Worm (Caenorhabditis elegans) whole organism, L2 larva: ENCODE data around the gene vab-3.

Experiments used
- C34F6.9 ChIP-seq: fragments of 150-350 bp; optimal IDR thresholded peaks from 2 replicates; lab custom pipeline; 2014; ENCODE audit warnings: missing biosample characterization, missing genetic modification characterization
- F13H6.1 ChIP-seq: sonication (generic microtip); optimal IDR thresholded peaks from 2 replicates; lab custom pipeline; 2016; ENCODE audit warnings: missing genetic modification characterization, missing compliant biosample characterization
- R02D3.7 ChIP-seq: fragments of 150-350 bp; optimal IDR thresholded peaks from 2 replicates; lab custom pipeline; 2014; ENCODE audit warnings: missing biosample characterization, missing genetic modification characterization
- Y55F3AM.14 ChIP-seq: fragments of 200-800 bp; sonication (Bioruptor generic); optimal IDR thresholded peaks from 2 replicates; lab custom pipeline; 2018; ENCODE audit warnings: mild to moderate bottlenecking, missing genetic modification characterization, missing compliant biosample characterization
- alr-1 ChIP-seq: fragments of 150-350 bp; optimal IDR thresholded peaks from 2 replicates; lab custom pipeline; 2014; ENCODE audit warnings: missing biosample characterization, missing genetic modification characterization
- aly-2 ChIP-seq: fragments of 150-350 bp; optimal IDR thresholded peaks from 2 replicates; lab custom pipeline; 2014; ENCODE audit warnings: missing biosample characterization, missing genetic modification characterization
- ama-1 ChIP-seq: fragments of 150-350 bp; optimal IDR thresholded peaks from 2 replicates; lab custom pipeline; 2018; ENCODE audit warnings: inconsistent platforms
- blmp-1 ChIP-seq: sonication (generic microtip); optimal IDR thresholded peaks from 2 replicates; lab custom pipeline; 2017; ENCODE audit warnings: missing genetic modification characterization, mild to moderate bottlenecking, missing compliant biosample characterization, antibody characterized with exemption, moderate library complexity; ENCODE audit not compliant: insufficient read depth
- ceh-16 ChIP-seq: fragments of 150-350 bp; optimal IDR thresholded peaks from 2 replicates; lab custom pipeline; 2014; ENCODE audit warnings: missing biosample characterization, missing genetic modification characterization
- ceh-82 ChIP-seq: fragments of 150-350 bp; optimal IDR thresholded peaks from 2 replicates; lab custom pipeline; 2014; ENCODE audit warnings: missing biosample characterization, missing genetic modification characterization
- crh-2 ChIP-seq: sonication (generic microtip); optimal IDR thresholded peaks from 2 replicates; lab custom pipeline; 2017; ENCODE audit warnings: missing biosample characterization, missing genetic modification characterization
- dmd-4 ChIP-seq: sonication (generic microtip); optimal IDR thresholded peaks from 2 replicates; lab custom pipeline; 2017; ENCODE audit warnings: missing biosample characterization, missing genetic modification characterization
- egl-27 ChIP-seq: sonication (generic microtip); optimal IDR thresholded peaks from 3 replicates; lab custom pipeline; 2017; ENCODE audit warnings: missing biosample characterization, missing genetic modification reagents, missing genetic modification characterization
- elt-1 ChIP-seq: fragments of 150-350 bp; optimal IDR thresholded peaks from 2 replicates; lab custom pipeline; 2014; ENCODE audit warnings: missing biosample characterization, missing genetic modification characterization
- elt-3 ChIP-seq: sonication (generic microtip); optimal IDR thresholded peaks from 2 replicates; lab custom pipeline; 2017; ENCODE audit warnings: missing biosample characterization, missing genetic modification characterization
- fos-1 ChIP-seq: fragments of 150-350 bp; optimal IDR thresholded peaks from 2 replicates; lab custom pipeline; 2014; ENCODE audit warnings: missing biosample characterization, missing genetic modification characterization
- lin-11 ChIP-seq: fragments of 150-350 bp; sonication (generic microtip); optimal IDR thresholded peaks from 2 replicates; lab custom pipeline; 2014; ENCODE audit warnings: missing biosample characterization, missing genetic modification characterization, inconsistent platforms, mixed read lengths
- lin-13 ChIP-seq: fragments of 150-350 bp; optimal IDR thresholded peaks from 2 replicates; lab custom pipeline; 2014; ENCODE audit warnings: missing biosample characterization, missing genetic modification reagents, missing genetic modification characterization
- lin-39 ChIP-seq: fragments of 150-350 bp; optimal IDR thresholded peaks from 2 replicates; lab custom pipeline; 2014; ENCODE audit warnings: missing biosample characterization, missing genetic modification reagents, missing genetic modification characterization
- lsy-2 ChIP-seq, 2 experiments: fragments of 150-350 bp in 1 of 2; sonication (generic microtip) in 1 of 2; optimal IDR thresholded peaks; 2 replicates each; lab custom pipeline; 2014 to 2017; ENCODE audit warnings: missing biosample characterization in 2 of 2, missing genetic modification characterization in 2 of 2
- mab-5 ChIP-seq: fragments of 150-350 bp; optimal IDR thresholded peaks from 2 replicates; lab custom pipeline; 2014; ENCODE audit warnings: missing biosample characterization, missing genetic modification characterization
- mdl-1 ChIP-seq, 2 experiments: fragments of 150-350 bp in 1 of 2; sonication (generic microtip) in 1 of 2; optimal IDR thresholded peaks; 2 replicates each; lab custom pipeline; 2017; ENCODE audit warnings: missing biosample characterization in 2 of 2, missing genetic modification characterization in 2 of 2
- nhr-10 ChIP-seq: sonication (generic microtip); optimal IDR thresholded peaks from 2 replicates; lab custom pipeline; 2017; ENCODE audit warnings: missing biosample characterization, missing genetic modification characterization
- nhr-12 ChIP-seq: fragments of 150-350 bp; optimal IDR thresholded peaks from 2 replicates; lab custom pipeline; 2014; ENCODE audit warnings: missing biosample characterization, missing genetic modification characterization
- nhr-129 ChIP-seq: fragments of 150-350 bp; optimal IDR thresholded peaks from 2 replicates; lab custom pipeline; 2014; ENCODE audit warnings: missing biosample characterization, missing genetic modification characterization
- nhr-21 ChIP-seq: fragments of 150-350 bp; optimal IDR thresholded peaks from 2 replicates; lab custom pipeline; 2014; ENCODE audit warnings: missing biosample characterization, missing genetic modification characterization
- nhr-23 ChIP-seq: fragments of 150-350 bp; optimal IDR thresholded peaks from 2 replicates; lab custom pipeline; 2014; ENCODE audit warnings: missing biosample characterization, missing genetic modification reagents, missing genetic modification characterization
- nhr-237 ChIP-seq: fragments of 150-350 bp; optimal IDR thresholded peaks from 2 replicates; lab custom pipeline; 2014; ENCODE audit warnings: missing biosample characterization, missing genetic modification characterization
- nhr-6 ChIP-seq: fragments of 150-350 bp; optimal IDR thresholded peaks from 2 replicates; lab custom pipeline; 2014; ENCODE audit warnings: missing biosample characterization, missing genetic modification characterization
- nhr-77 ChIP-seq: fragments of 150-350 bp; optimal IDR thresholded peaks from 2 replicates; lab custom pipeline; 2014; ENCODE audit warnings: missing biosample characterization, missing genetic modification characterization
- peb-1 ChIP-seq: fragments of 150-350 bp; optimal IDR thresholded peaks from 2 replicates; lab custom pipeline; 2014; ENCODE audit warnings: missing biosample characterization, missing genetic modification characterization
- sem-4 ChIP-seq: fragments of 150-350 bp; optimal IDR thresholded peaks from 2 replicates; lab custom pipeline; 2014; ENCODE audit warnings: missing biosample characterization, missing genetic modification reagents, missing genetic modification characterization
- skn-1 ChIP-seq: sonication (generic microtip); optimal IDR thresholded peaks from 2 replicates; lab custom pipeline; 2017; ENCODE audit warnings: missing biosample characterization, missing genetic modification characterization
- sma-3 ChIP-seq: sonication (generic microtip); optimal IDR thresholded peaks from 2 replicates; lab custom pipeline; 2016; ENCODE audit warnings: missing genetic modification reagents, missing genetic modification characterization, missing compliant biosample characterization
- sma-9 ChIP-seq, 2 experiments: fragments of 150-350 bp in 1 of 2; sonication (generic microtip) in 1 of 2; optimal IDR thresholded peaks; 2 replicates each; lab custom pipeline; 2014 to 2016; ENCODE audit warnings: missing genetic modification characterization in 2 of 2, mild to moderate bottlenecking in 1 of 2, missing biosample characterization in 1 of 2, missing compliant biosample characterization in 1 of 2, missing genetic modification reagents in 1 of 2, moderate library complexity in 1 of 2
- snpc-4 ChIP-seq: fragments of 150-350 bp; optimal IDR thresholded peaks from 2 replicates; lab custom pipeline; 2014; ENCODE audit warnings: missing biosample characterization, missing genetic modification characterization
- unc-39 ChIP-seq: fragments of 150-350 bp; optimal IDR thresholded peaks from 2 replicates; lab custom pipeline; 2014; ENCODE audit warnings: missing biosample characterization, missing genetic modification characterization
- unc-55 ChIP-seq: fragments of 150-350 bp; sonication (generic microtip); optimal IDR thresholded peaks from 3 replicates; lab custom pipeline; 2014; ENCODE audit warnings: missing biosample characterization, missing genetic modification reagents, missing genetic modification characterization
- unc-62 ChIP-seq: fragments of 150-350 bp; optimal IDR thresholded peaks from 2 replicates; lab custom pipeline; 2014; ENCODE audit warnings: missing biosample characterization, missing genetic modification reagents, missing genetic modification characterization
- ztf-1 ChIP-seq: fragments of 200-800 bp; sonication (Bioruptor generic); conservative IDR thresholded peaks from 2 replicates; pipeline ENCODE4 v1.3.6; 2022; ENCODE audit warnings: missing genetic modification characterization, missing compliant biosample characterization
- ztf-11 ChIP-seq: sonication (generic microtip); optimal IDR thresholded peaks from 2 replicates; lab custom pipeline; 2017; ENCODE audit warnings: missing biosample characterization, missing genetic modification characterization
- ztf-4 ChIP-seq: fragments of 150-350 bp; optimal IDR thresholded peaks from 2 replicates; lab custom pipeline; 2014; ENCODE audit warnings: missing biosample characterization, missing genetic modification characterization

Gene vab-3

DNA sequence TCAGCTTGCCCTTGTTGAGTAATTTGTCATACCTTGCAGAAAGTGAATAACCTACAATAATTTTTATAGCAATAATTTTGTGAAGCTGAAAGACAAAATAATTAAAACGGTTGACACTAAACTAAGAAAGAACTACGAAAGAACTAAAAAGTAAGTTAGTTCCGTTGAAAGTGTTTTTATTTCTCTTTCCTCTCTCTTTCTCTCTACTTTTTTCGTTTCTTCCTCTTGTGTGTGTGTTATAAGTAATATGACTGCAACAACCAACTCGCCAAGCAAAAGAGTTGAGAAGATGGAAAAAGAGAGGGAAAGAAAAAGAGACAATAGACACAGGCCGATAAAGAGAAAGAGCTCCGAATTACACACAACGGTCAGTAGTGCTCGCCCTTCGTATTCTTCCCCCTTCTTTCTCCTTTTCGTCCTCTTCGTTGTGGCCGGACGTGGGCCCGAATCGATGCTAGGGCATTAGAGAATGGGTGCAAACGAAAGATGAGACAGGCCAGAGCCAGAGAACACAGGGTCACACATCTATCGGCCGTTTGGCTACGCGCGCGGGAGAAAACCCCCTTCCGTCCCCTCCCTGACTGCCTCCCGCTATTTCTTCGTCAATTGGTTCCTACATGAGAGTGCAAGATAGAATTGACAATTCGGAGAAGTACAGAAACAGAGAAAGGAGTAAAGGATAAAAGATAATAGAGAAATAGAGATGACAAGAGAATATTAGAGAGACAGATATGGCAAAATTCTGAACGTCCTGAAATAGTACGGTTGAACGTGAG is 55.7 kb downstream of the vab-3 start, which contains the start of gene syd-2 (continued):
- no peak for TF ChIP-seq nhr-12
- peak; percentile 81 for TF ChIP-seq lin-39 (tag; lab: Kevin White, UChicago)
- peak; percentile 22 for TF ChIP-seq blmp-1 (tag; lab: Kevin White, UChicago)
- TF ChIP-seq ztf-11 (tag; lab: Kevin White, UChicago), result no peak
- TF ChIP-seq unc-62 (GFP tag; lab: Kevin White, UChicago), result no peak
- peak; percentile 46 for TF ChIP-seq nhr-21 (tag; lab: Kevin White, UChicago)
- TF ChIP-seq R02D3.7 (tag; lab: Kevin White, UChicago), result no peak
- TF ChIP-seq ztf-1 (GFP tag; lab: Robert Waterston, UW), result no peak
- TF ChIP-seq sma-9 (GFP tag; optimal IDR thresholded peaks at IDR 0.05; lab: Kevin White, UChicago), result peak; percentile 54
- TF ChIP-seq sma-9 (tag; optimal IDR thresholded peaks at IDR 0.05; lab: Kevin White, UChicago), result no peak

DNA sequence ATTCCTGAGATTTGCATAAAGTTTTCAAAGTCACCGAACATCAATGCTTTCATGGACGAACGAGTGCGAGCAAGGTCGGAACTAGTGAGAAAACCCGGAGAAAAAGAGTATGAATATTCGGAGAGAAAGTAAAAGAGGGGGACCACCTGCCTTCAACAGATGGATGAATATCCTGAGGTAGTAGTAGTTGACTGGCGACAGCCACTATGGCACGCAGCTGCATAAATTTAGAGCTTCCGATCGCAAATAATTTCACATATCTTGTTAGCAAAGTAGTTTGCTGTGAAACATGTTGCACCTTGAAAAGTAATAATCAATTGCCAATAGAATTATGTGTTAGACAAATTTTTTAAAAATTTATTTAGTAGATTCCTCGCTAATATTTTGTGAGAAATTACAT is 57.1 kb downstream of the vab-3 start:
- TF ChIP-seq blmp-1 (tag; lab: Kevin White, UChicago) (no peak), elt-3 (tag; lab: Kevin White, UChicago) (no peak), skn-1 (no peak), C34F6.9 (no peak), sma-9 (GFP tag; optimal IDR thresholded peaks at IDR 0.05; lab: Kevin White, UChicago) (no peak), sma-9 (tag; optimal IDR thresholded peaks at IDR 0.05; lab: Kevin White, UChicago) (no peak), lin-11 (no peak), sem-4 (no peak), nhr-237 (no peak), egl-27 (tag; lab: Kevin White, UChicago) (no peak), nhr-12 (no peak), peb-1 (tag; lab: Kevin White, UChicago) (no peak), alr-1 (tag; lab: Kevin White, UChicago) (no peak), aly-2 (tag; lab: Kevin White, UChicago) (no peak)

DNA sequence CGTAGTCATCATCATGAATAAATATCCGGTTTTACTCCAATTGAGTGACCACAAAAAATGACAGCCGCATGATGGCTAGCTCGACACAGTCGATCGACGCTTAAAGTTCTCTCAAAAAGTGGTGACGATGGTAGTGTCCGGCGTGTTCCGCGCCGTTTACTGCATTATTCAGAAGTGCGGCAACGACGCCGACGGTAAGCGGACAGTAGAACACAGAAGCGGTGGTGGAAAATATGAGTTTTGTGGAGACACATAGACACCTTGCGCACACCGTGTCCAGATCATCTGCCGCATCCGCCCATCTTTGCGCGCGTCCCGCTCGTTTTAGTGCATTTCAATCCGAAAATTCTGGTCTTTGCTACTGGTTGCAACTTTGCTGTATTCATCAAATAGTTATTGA is 59.5 kb downstream of the vab-3 start, which contains the start of gene F59F5.7:
Gene F59F5.7 (plus strand): TSS at position 301 of the 400 bp plus-strand sequence.
- TF ChIP-seq sem-4 (no peak), peb-1 (tag; lab: Kevin White, UChicago) (no peak), snpc-4 (tag; lab: Kevin White, UChicago) (no peak), sma-9 (GFP tag; optimal IDR thresholded peaks at IDR 0.05; lab: Kevin White, UChicago) (no peak), sma-9 (tag; optimal IDR thresholded peaks at IDR 0.05; lab: Kevin White, UChicago) (no peak), nhr-23 (tag; lab: Kevin White, UChicago) (no peak), ztf-11 (tag; lab: Kevin White, UChicago) (no peak), sma-3 (GFP tag; lab: Kevin White, UChicago) (no peak), ceh-82 (no peak), fos-1 (no peak), unc-39 (tag; lab: Kevin White, UChicago) (no peak), blmp-1 (tag; lab: Kevin White, UChicago) (no peak), Y55F3AM.14 (GFP tag; lab: Kevin White, UChicago) (no peak), R02D3.7 (tag; lab: Kevin White, UChicago) (no peak), nhr-12 (no peak), lin-13 (GFP tag; lab: Kevin White, UChicago) (no peak), mdl-1 (tag; optimal IDR thresholded peaks at IDR 0.05; lab: Kevin White, UChicago) (no peak), egl-27 (tag; lab: Kevin White, UChicago) (no peak)

DNA sequence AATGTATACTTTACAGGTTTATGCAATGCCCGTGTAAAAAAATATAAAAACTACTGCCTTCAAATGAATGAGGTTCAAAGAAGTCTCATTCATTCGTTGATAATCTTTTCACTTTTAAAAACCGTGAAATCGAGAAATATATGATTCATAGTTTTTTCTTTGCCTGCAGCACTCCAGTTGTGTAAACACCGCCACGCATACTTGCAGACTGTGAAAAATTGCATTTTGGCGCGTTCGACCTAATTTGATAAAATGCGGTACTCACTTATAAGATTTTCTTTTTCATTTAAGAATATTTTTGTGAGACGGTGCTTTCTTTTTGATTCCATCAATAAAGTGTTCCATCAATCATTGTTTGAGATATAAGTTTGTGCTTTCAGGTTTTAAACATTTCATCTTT is 67.1 kb downstream of the vab-3 start:
- TF ChIP-seq elt-3 (tag; lab: Kevin White, UChicago) (no peak), nhr-6 (tag; lab: Kevin White, UChicago) (no peak), snpc-4 (tag; lab: Kevin White, UChicago) (no peak), nhr-237 (no peak), mdl-1 (tag; optimal IDR thresholded peaks at IDR 0.05; lab: Kevin White, UChicago) (no peak), nhr-21 (tag; lab: Kevin White, UChicago) (no peak), nhr-129 (tag; lab: Kevin White, UChicago) (peak; percentile 24), ceh-16 (tag; lab: Kevin White, UChicago) (no peak), dmd-4 (tag; lab: Kevin White, UChicago) (no peak), R02D3.7 (tag; lab: Kevin White, UChicago) (no peak), crh-2 (tag; lab: Kevin White, UChicago) (peak; percentile 56), skn-1 (no peak), nhr-12 (no peak), lsy-2 (tag; optimal IDR thresholded peaks at IDR 0.05; lab: Kevin White, UChicago) (peak in 1 of 2 experiments; percentile 54), unc-55 (peak; percentile 74), unc-39 (tag; lab: Kevin White, UChicago) (no peak), nhr-23 (tag; lab: Kevin White, UChicago) (no peak), Y55F3AM.14 (GFP tag; lab: Kevin White, UChicago) (no peak), nhr-10 (tag; lab: Kevin White, UChicago) (no peak), sma-3 (GFP tag; lab: Kevin White, UChicago) (no peak), nhr-77 (tag; lab: Kevin White, UChicago) (no peak), ama-1 (no peak), elt-1 (tag; lab: Kevin White, UChicago) (no peak), ztf-4 (tag; lab: Kevin White, UChicago) (no peak), blmp-1 (tag; lab: Kevin White, UChicago) (peak; percentile 30), mab-5 (tag; lab: Kevin White, UChicago) (no peak), aly-2 (tag; lab: Kevin White, UChicago) (no peak), peb-1 (tag; lab: Kevin White, UChicago) (no peak), F13H6.1 (tag; lab: Kevin White, UChicago) (peak; percentile 7), sma-9 (GFP tag; optimal IDR thresholded peaks at IDR 0.05; lab: Kevin White, UChicago) (peak; percentile 37), sma-9 (tag; optimal IDR thresholded peaks at IDR 0.05; lab: Kevin White, UChicago) (no peak)
